Worm (Caenorhabditis elegans) whole organism, midembryonic: ENCODE measurements around the gene Y82E9BL.5.

Experiments
- T22C8.4 ChIP-seq: fragments of 200-800 bp; sonication (Bioruptor generic); IDR thresholded peaks from 2 replicates; pipeline ENCODE4 v1.3.6; 2022; ENCODE audit warnings: missing genetic modification characterization, missing compliant biosample characterization
- cog-1 ChIP-seq: sonication (generic microtip); optimal IDR thresholded peaks from 2 replicates; lab custom pipeline; 2016; ENCODE audit warnings: missing genetic modification characterization, missing compliant biosample characterization
- flt-1 ChIP-seq: fragments of 200-800 bp; sonication (Bioruptor generic); IDR thresholded peaks from 2 replicates; pipeline ENCODE4 v1.3.6; 2022; ENCODE audit warnings: missing genetic modification characterization, missing compliant biosample characterization
- klf-2 ChIP-seq: fragments of 200-800 bp; sonication (Bioruptor generic); conservative IDR thresholded peaks from 2 replicates; pipeline ENCODE4 v1.3.6; 2022; ENCODE audit warnings: missing genetic modification reagents, missing genetic modification characterization, missing compliant biosample characterization
- med-1 ChIP-seq: sonication (generic microtip); optimal IDR thresholded peaks from 2 replicates; lab custom pipeline; 2017; ENCODE audit warnings: missing genetic modification characterization, mild to moderate bottlenecking, missing compliant biosample characterization, antibody characterized with exemption, missing genetic modification reagents; ENCODE audit not compliant: insufficient read depth
- ref-1 ChIP-seq: fragments of 200-800 bp; sonication (Bioruptor generic); conservative IDR thresholded peaks from 2 replicates; pipeline ENCODE4 v1.3.6; 2022; ENCODE audit warnings: missing genetic modification reagents, missing genetic modification characterization, missing compliant biosample characterization
- tab-1 ChIP-seq: fragments of 200-800 bp; sonication (Bioruptor generic); IDR thresholded peaks from 2 replicates; pipeline ENCODE4 v1.3.6; 2022; ENCODE audit warnings: missing genetic modification characterization, missing compliant biosample characterization
- ztf-29 ChIP-seq: fragments of 200-800 bp; sonication (Bioruptor generic); IDR thresholded peaks from 2 replicates; pipeline ENCODE4 v1.3.6; 2022; ENCODE audit warnings: missing genetic modification reagents, missing genetic modification characterization, missing compliant biosample characterization

- TF ChIP-seq flt-1 (GFP tag; lab: Robert Waterston, UW) = no peak
- no peak for TF ChIP-seq med-1 (GFP tag; lab: Kevin White, UChicago)
- no peak for TF ChIP-seq T22C8.4 (GFP tag; lab: Robert Waterston, UW)
- TF ChIP-seq ztf-29 (GFP tag; lab: Robert Waterston, UW) = no peak
- no peak for TF ChIP-seq tab-1
- no peak for TF ChIP-seq cog-1 (tag; lab: Kevin White, UChicago)
- TF ChIP-seq ref-1 (GFP tag; lab: Robert Waterston, UW) = no peak
- no peak for TF ChIP-seq klf-2
Measured at ce11 chrIII:1392763-1393162, 45.3 kb upstream of the Y82E9BL.5 start.
